Worm (Caenorhabditis elegans) whole organism, L1 larva: Measurements from ENCODE around the gene ZK1073.2.

Source experiments
- blmp-1 ChIP-seq: fragments of 150-350 bp; optimal IDR thresholded peaks from 2 replicates; lab custom pipeline; 2014; ENCODE audit warnings: missing biosample characterization, missing genetic modification characterization
- ceh-82 ChIP-seq, 3 experiments: fragments of 150-350 bp in 1 of 3; sonication (generic microtip) in 2 of 3; optimal IDR thresholded peaks; 2 replicates each; lab custom pipeline; 2014 to 2017; ENCODE audit warnings: missing biosample characterization in 3 of 3, missing genetic modification characterization in 3 of 3
- efl-1 ChIP-seq, 4 experiments: fragments of 150-350 bp; optimal IDR thresholded peaks in 3 of 4; peaks in 1 of 4; 1 replicate in 1 of 4; 2 replicates in 3 of 4; lab custom pipeline; 2014; ENCODE audit warnings: missing biosample characterization in 2 of 4, missing genetic modification characterization in 2 of 4, missing genetic modification reagents in 2 of 4
- efl-3 ChIP-seq: fragments of 200-800 bp; sonication (Bioruptor generic); optimal IDR thresholded peaks from 2 replicates; lab custom pipeline; 2018; ENCODE audit warnings: mild to moderate bottlenecking, missing genetic modification characterization, missing compliant biosample characterization
- egl-13 ChIP-seq: sonication (generic microtip); optimal IDR thresholded peaks from 2 replicates; lab custom pipeline; 2016; ENCODE audit warnings: missing genotype, missing genetic modification reagents, missing genetic modification characterization, missing compliant biosample characterization
- elt-2 ChIP-seq: sonication (generic microtip); optimal IDR thresholded peaks from 2 replicates; lab custom pipeline; 2016; ENCODE audit warnings: missing genetic modification characterization, mild to moderate bottlenecking, inconsistent platforms, missing compliant biosample characterization, missing genetic modification reagents
- elt-3 ChIP-seq, 6 experiments: fragments of 150-350 bp in 1 of 6; sonication (generic microtip); optimal IDR thresholded peaks; 2 replicates each; lab custom pipeline; 2017 to 2018; ENCODE audit warnings: missing biosample characterization in 6 of 6, missing genetic modification characterization in 6 of 6, inconsistent platforms in 1 of 6
- fkh-4 ChIP-seq: sonication (generic microtip); optimal IDR thresholded peaks from 2 replicates; lab custom pipeline; 2016; ENCODE audit warnings: missing compliant biosample characterization, missing genetic modification characterization, borderline replicate concordance
- lin-13 ChIP-seq: fragments of 150-350 bp; optimal IDR thresholded peaks from 2 replicates; lab custom pipeline; 2014; ENCODE audit warnings: missing biosample characterization, missing genetic modification reagents, missing genetic modification characterization
- lin-14 ChIP-seq: fragments of 200-800 bp; sonication (Bioruptor generic); optimal IDR thresholded peaks from 2 replicates; lab custom pipeline; 2018; ENCODE audit warnings: mild to moderate bottlenecking, missing genetic modification characterization, moderate library complexity, missing compliant biosample characterization
- lin-35 ChIP-seq, 2 experiments: fragments of 150-350 bp; optimal IDR thresholded peaks; 2 replicates each; lab custom pipeline; 2014; ENCODE audit warnings: missing biosample characterization in 2 of 2, missing genetic modification characterization in 2 of 2, missing genetic modification reagents in 2 of 2
- lir-3 ChIP-seq: sonication (generic microtip); optimal IDR thresholded peaks from 2 replicates; lab custom pipeline; 2016; ENCODE audit warnings: mild to moderate bottlenecking, missing genetic modification characterization, moderate library complexity, missing compliant biosample characterization; ENCODE audit not compliant: poor library complexity
- lsy-2 ChIP-seq, 2 experiments: fragments of 150-350 bp; optimal IDR thresholded peaks; 2 replicates each; lab custom pipeline; 2014; ENCODE audit warnings: missing biosample characterization in 2 of 2, missing genetic modification characterization in 2 of 2
- mdl-1 ChIP-seq, 2 experiments: fragments of 150-350 bp; optimal IDR thresholded peaks; 2 replicates each; lab custom pipeline; 2014 to 2017; ENCODE audit warnings: missing biosample characterization in 2 of 2, missing genetic modification characterization in 2 of 2, inconsistent platforms in 1 of 2
- mef-2 ChIP-seq: fragments of 150-350 bp; optimal IDR thresholded peaks from 2 replicates; lab custom pipeline; 2014; ENCODE audit warnings: missing biosample characterization, missing genetic modification characterization
- mep-1 ChIP-seq: fragments of 150-350 bp; optimal IDR thresholded peaks from 2 replicates; lab custom pipeline; 2014; ENCODE audit warnings: missing biosample characterization, missing genetic modification characterization
- nhr-20 ChIP-seq: sonication (generic microtip); optimal IDR thresholded peaks from 2 replicates; lab custom pipeline; 2016; ENCODE audit warnings: mild to moderate bottlenecking, missing genetic modification characterization, missing compliant biosample characterization
- nhr-28 ChIP-seq: fragments of 150-350 bp; optimal IDR thresholded peaks from 2 replicates; lab custom pipeline; 2014; ENCODE audit warnings: missing biosample characterization, missing genetic modification characterization
- nhr-71 ChIP-seq: sonication (generic microtip); optimal IDR thresholded peaks from 2 replicates; lab custom pipeline; 2016; ENCODE audit warnings: mild to moderate bottlenecking, missing genetic modification characterization, moderate library complexity, missing compliant biosample characterization
- nhr-85 ChIP-seq: sonication (generic microtip); peaks from one replicate; lab custom pipeline; 2016; ENCODE audit warnings: missing genetic modification characterization, inconsistent platforms, missing compliant biosample characterization
- pag-3 ChIP-seq: sonication (generic microtip); optimal IDR thresholded peaks from 2 replicates; lab custom pipeline; 2017; ENCODE audit warnings: missing genetic modification characterization, mild to moderate bottlenecking, missing compliant biosample characterization, antibody characterized with exemption, borderline replicate concordance; ENCODE audit not compliant: insufficient read depth
- pax-3 ChIP-seq: fragments of 200-800 bp; sonication (Bioruptor generic); optimal IDR thresholded peaks from 2 replicates; lab custom pipeline; 2018; ENCODE audit warnings: mild to moderate bottlenecking, missing genetic modification characterization, moderate library complexity, missing compliant biosample characterization
- skn-1 ChIP-seq: fragments of 150-350 bp; optimal IDR thresholded peaks from 2 replicates; lab custom pipeline; 2014; ENCODE audit warnings: missing biosample characterization, missing genetic modification characterization
- snpc-4 ChIP-seq: fragments of 150-350 bp; optimal IDR thresholded peaks from 2 replicates; lab custom pipeline; 2014; ENCODE audit warnings: missing biosample characterization, missing genetic modification characterization
- swsn-7 ChIP-seq: sonication (generic microtip); optimal IDR thresholded peaks from 2 replicates; lab custom pipeline; 2016; ENCODE audit warnings: missing genetic modification characterization, missing compliant biosample characterization
- unc-130 ChIP-seq: fragments of 150-350 bp; optimal IDR thresholded peaks from 2 replicates; lab custom pipeline; 2017; ENCODE audit warnings: missing biosample characterization, missing genetic modification characterization, inconsistent platforms
- unc-86 ChIP-seq: sonication (generic microtip); optimal IDR thresholded peaks from 2 replicates; lab custom pipeline; 2016; ENCODE audit warnings: missing genetic modification characterization, missing compliant biosample characterization
- vab-15 ChIP-seq: sonication (generic microtip); optimal IDR thresholded peaks from 2 replicates; lab custom pipeline; 2017; ENCODE audit warnings: missing genotype, mild to moderate bottlenecking, missing genetic modification characterization, missing compliant biosample characterization
- zip-4 ChIP-seq: fragments of 200-800 bp; sonication (Bioruptor generic); optimal IDR thresholded peaks from 2 replicates; lab custom pipeline; 2018; ENCODE audit warnings: mild to moderate bottlenecking, missing genetic modification characterization, moderate library complexity, missing compliant biosample characterization

ZK1073.2 gene

ce11 chrX:16163402-16163801 is 59.9 kb downstream of the ZK1073.2 start, which contains the start of gene F09C8.1:
F09C8.1 (minus strand) TSS chrX:16163524.
- peak; percentile 4 for TF ChIP-seq nhr-71
- no peak for TF ChIP-seq skn-1
- no peak for TF ChIP-seq vab-15
- TF ChIP-seq unc-130 = no peak
- TF ChIP-seq lin-35 (GFP tag; optimal IDR thresholded peaks at IDR 0.05; lab: Kevin White, UChicago) = peak in 1 of 2 experiments; percentile 4
- no peak for TF ChIP-seq fkh-4 (tag; lab: Kevin White, UChicago)
- no peak for TF ChIP-seq efl-1 (optimal IDR thresholded peaks at IDR 0.05; lab: Kevin White, UChicago)
- peak in 1 of 2 experiments; percentile 42 for TF ChIP-seq efl-1 (GFP tag; optimal IDR thresholded peaks at IDR 0.05 in 1 of 2; lab: Kevin White, UChicago)
- TF ChIP-seq mef-2 (tag; lab: Kevin White, UChicago) = no peak
- TF ChIP-seq mdl-1 (tag; optimal IDR thresholded peaks at IDR 0.05; lab: Kevin White, UChicago) = peak in 1 of 2 experiments; percentile 43
- TF ChIP-seq elt-2 = peak; percentile 97
- TF ChIP-seq swsn-7 (tag; lab: Kevin White, UChicago) = no peak
- TF ChIP-seq efl-3 = no peak
- TF ChIP-seq egl-13 (tag; lab: Kevin White, UChicago) = no peak
- no peak for TF ChIP-seq lir-3
- no peak for TF ChIP-seq zip-4 (GFP tag; lab: Kevin White, UChicago)
- peak; percentile 31 for TF ChIP-seq nhr-20 (tag; lab: Kevin White, UChicago)

- no peak for TF ChIP-seq pax-3 (tag; lab: Kevin White, UChicago)
- peak; percentile 80 for TF ChIP-seq elt-2
Observed at ce11 chrX:16166484-16166883, 63.0 kb downstream of the ZK1073.2 start.

ce11 chrX:16166994-16167393 is 63.5 kb downstream of the ZK1073.2 start:
- no peak for TF ChIP-seq nhr-28 (tag; lab: Kevin White, UChicago)
- TF ChIP-seq lsy-2 (tag; optimal IDR thresholded peaks at IDR 0.05; lab: Kevin White, UChicago) = no peak
- peak; percentile 52 for TF ChIP-seq snpc-4
- TF ChIP-seq nhr-20 (tag; lab: Kevin White, UChicago) = no peak
- TF ChIP-seq unc-86 (tag; lab: Kevin White, UChicago) = no peak

ce11 chrX:16172863-16173262 is 69.4 kb downstream of the ZK1073.2 start:
- TF ChIP-seq ceh-82 (tag; optimal IDR thresholded peaks at IDR 0.05; lab: Kevin White, UChicago) (no peak), lin-14 (peak; percentile 6), blmp-1 (tag; lab: Kevin White, UChicago) (peak; percentile 39), nhr-85 (peak; percentile 67), lin-13 (no peak), elt-3 (tag; optimal IDR thresholded peaks at IDR 0.05; lab: Kevin White, UChicago) (peak in 2 of 6 experiments; percentile 26 to 68), pag-3 (tag; lab: Kevin White, UChicago) (no peak), mep-1 (tag; lab: Kevin White, UChicago) (no peak)
- TF ChIP-seq, all 84 proteins: peak for 4
